Fruit fly (Drosophila melanogaster) Kc167 (cell line): Measurements from ENCODE around the gene CG15547.

ENCODE experiments used
- Myc ChIP-seq: fragments of >200 bp; optimal IDR thresholded peaks from 2 replicates; lab custom pipeline; 2017; ENCODE audit warnings: missing external identifiers
- Sin3A ChIP-seq: fragments of >200 bp; optimal IDR thresholded peaks from 2 replicates; lab custom pipeline; 2018; ENCODE audit warnings: missing external identifiers
- h ChIP-seq: fragments of >200 bp; optimal IDR thresholded peaks from 3 replicates; lab custom pipeline; 2018; ENCODE audit warnings: missing external identifiers
- insv ChIP-seq: fragments of >200 bp; optimal IDR thresholded peaks from 3 replicates; lab custom pipeline; 2018; ENCODE audit warnings: missing external identifiers
- psq ChIP-seq: fragments of >200 bp; optimal IDR thresholded peaks from 2 replicates; lab custom pipeline; 2017; ENCODE audit warnings: missing external identifiers
- ttk ChIP-seq: sonication (Bioruptor generic); optimal IDR thresholded peaks from 2 replicates; lab custom pipeline; 2017; ENCODE audit warnings: missing external identifiers

Gene CG15547

DNA sequence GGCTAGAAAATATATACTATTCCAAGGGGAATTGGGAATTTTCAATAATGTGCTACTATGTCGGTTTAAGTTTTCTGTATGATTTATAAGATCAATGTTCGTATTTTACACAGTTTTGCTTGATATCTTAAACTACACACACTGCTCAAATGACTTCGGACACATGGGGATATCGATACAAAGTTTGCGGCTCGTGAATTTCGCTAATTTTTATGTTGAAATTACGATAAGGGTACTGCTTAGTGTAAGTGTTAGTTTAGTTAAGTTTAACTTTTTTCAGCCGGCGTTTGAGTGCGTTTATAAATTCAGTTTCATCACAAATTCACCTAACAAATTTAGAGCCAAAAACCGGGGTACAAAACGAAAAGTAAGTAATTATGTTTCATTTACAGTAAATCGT lies at the start of gene CG15547:
CG15547 (minus strand) TSS at position 101 of the 400 bp plus-strand sequence.
- no peak for TF ChIP-seq Myc (lab: Kevin White, UChicago)
- TF ChIP-seq ttk (lab: Kevin White, UChicago) = no peak
- no peak for TF ChIP-seq h (lab: Kevin White, UChicago)
- TF ChIP-seq Sin3A = no peak
- no peak for TF ChIP-seq insv (lab: Kevin White, UChicago)
- TF ChIP-seq psq (lab: Kevin White, UChicago) = no peak

DNA sequence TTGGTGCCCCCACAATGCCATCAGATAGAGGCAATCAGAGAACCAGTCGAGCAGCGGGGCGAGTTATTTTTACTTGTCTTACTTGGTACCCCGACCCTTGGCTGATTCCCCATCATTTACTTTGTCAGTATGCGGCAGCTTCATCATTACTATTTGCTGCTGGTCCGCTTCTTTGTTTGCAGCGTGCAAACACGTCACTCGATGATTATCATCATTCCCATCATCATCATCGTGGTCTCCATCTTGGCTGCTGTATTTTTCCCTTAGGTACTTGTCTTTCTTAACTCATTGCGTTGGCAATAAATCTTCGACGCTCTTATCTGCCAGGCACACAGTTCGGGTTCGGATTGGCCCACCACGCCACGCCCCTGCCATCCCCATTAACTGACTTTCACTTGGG lies 48.8 kb upstream of the CG15547 start:
- TF ChIP-seq ttk (lab: Kevin White, UChicago) (no peak), Sin3A (no peak)

DNA sequence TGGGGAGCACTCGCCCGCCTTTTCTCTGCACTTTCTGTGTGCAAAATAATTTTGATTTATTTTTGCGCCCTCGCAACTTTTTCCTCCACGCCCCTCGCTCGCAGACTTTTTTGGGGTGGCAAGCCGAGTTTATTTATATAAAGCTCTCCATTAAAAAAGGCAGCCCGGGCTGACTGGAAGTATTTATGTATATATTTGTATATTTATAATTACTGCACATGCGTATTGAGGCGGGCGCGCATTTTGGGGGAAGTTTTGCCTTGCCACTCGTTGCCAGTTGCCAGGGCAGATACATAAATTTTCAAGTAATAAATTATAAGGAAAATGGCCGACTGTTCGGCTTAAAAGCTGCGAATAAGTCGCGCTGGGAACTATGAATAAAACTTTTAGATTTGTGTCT lies 45.3 kb upstream of the CG15547 start:
- TF ChIP-seq ttk (lab: Kevin White, UChicago) = no peak
- no peak for TF ChIP-seq Myc (lab: Kevin White, UChicago)
- TF ChIP-seq psq (lab: Kevin White, UChicago) = no peak
- TF ChIP-seq h (lab: Kevin White, UChicago) = no peak
- TF ChIP-seq insv (lab: Kevin White, UChicago) = no peak
- no peak for TF ChIP-seq Sin3A

DNA sequence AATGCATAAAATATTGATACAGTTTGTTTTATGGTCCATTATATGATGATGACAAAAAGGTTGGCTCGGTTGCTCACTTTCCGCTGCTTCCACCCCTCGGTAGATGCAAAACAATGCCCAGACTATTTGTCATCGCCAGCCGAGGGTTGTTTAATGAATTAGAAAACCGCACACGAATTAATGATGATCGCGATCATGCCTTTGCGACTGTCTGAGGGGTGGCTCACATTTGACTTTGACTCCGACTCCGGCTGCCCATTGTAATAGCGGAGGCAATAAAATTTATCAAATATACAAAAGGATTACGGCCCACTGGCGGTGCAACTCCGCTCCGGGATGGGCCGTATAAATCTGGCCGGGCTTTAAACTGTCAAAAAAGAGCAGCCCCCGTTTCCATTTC lies 42.7 kb upstream of the CG15547 start:
- TF ChIP-seq Sin3A (no peak), insv (lab: Kevin White, UChicago) (no peak), ttk (lab: Kevin White, UChicago) (no peak), h (lab: Kevin White, UChicago) (no peak), psq (lab: Kevin White, UChicago) (no peak), Myc (lab: Kevin White, UChicago) (no peak)

DNA sequence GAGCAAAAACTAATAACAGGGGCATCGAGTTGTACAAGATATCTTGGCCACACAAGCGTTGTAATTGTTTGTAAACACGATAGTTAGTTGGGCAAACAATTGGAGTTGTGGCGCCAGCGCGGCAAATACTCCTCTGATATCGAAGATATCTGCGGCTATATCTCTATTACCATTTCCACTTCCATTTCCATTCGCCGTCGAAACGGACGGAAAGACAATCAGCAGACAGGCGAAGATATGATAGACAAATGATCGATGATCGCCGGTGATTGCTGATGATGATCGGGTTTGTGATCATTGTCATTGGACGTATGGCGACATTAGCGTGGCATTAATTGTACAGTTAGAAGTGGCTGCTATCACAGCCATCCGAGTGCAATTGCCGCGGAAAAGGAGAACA lies 42.1 kb upstream of the CG15547 start:
- TF ChIP-seq h (lab: Kevin White, UChicago) (no peak), insv (lab: Kevin White, UChicago) (no peak), ttk (lab: Kevin White, UChicago) (no peak), Myc (lab: Kevin White, UChicago) (no peak), Sin3A (no peak), psq (lab: Kevin White, UChicago) (no peak)

DNA sequence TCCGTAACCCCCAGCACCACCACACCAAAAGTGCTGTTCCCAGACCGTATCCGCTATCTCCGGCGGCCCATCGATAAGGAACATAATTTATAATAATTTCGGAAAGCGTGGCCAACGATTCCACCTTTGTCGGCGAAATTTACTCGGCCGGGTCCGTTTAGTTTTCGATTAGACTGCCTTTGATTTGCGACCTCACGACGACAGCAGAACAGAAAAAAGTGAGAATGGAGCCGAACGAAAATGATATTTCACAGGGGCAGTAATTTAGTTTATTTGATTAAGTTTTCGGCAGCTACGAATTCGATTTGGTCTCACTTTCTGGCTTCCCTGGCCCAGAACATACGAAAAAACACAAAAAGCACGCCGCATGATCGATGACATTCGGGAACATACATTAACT lies 40.3 kb upstream of the CG15547 start:
- no peak for TF ChIP-seq h (lab: Kevin White, UChicago)
- TF ChIP-seq ttk (lab: Kevin White, UChicago) = no peak
- TF ChIP-seq psq (lab: Kevin White, UChicago) = no peak
- TF ChIP-seq insv (lab: Kevin White, UChicago) = no peak
- TF ChIP-seq Myc (lab: Kevin White, UChicago) = no peak

DNA sequence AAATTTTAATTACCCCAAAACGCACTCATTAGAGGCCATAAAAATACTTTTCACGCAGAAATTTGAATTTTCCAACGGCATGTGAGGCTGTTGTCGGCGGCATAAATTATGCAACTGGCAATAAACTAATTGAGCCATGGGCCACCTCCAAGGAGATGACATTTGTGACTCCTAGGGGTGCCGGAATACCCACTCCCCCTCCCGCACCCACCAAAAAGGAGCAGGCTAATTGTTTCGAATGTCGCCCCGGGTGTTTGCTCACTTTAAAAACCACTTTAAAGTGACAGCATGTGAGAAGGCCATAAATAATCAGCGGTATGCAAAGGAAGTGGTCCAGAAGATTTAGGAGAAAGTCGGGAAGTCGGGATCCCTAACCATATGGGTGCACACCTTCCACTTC lies 39.1 kb upstream of the CG15547 start:
- TF ChIP-seq h (lab: Kevin White, UChicago) (no peak), Myc (lab: Kevin White, UChicago) (no peak), Sin3A (no peak), insv (lab: Kevin White, UChicago) (no peak), psq (lab: Kevin White, UChicago) (no peak), ttk (lab: Kevin White, UChicago) (no peak)

DNA sequence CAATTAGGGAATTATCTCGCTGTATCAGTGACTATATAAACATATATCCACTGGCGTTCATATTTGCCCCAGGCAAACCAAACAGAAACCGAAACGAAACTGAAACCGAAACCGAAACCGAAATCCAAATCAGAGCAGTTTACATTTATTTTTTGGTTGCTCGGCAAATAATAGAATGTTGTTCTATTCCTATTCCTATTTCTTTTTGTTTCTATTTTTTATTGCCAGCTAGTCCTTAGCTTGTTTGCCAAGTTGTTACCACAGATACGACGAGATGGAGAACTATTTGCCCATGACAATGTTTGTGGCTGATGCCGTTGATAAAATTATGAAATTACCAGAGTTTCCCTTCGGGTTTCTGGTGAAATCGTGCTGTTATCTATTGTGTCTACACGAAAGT lies 35.6 kb upstream of the CG15547 start:
- no peak for TF ChIP-seq Myc (lab: Kevin White, UChicago)
- TF ChIP-seq h (lab: Kevin White, UChicago) = no peak
- TF ChIP-seq ttk (lab: Kevin White, UChicago) = no peak
- TF ChIP-seq insv (lab: Kevin White, UChicago) = no peak
- no peak for TF ChIP-seq psq (lab: Kevin White, UChicago)
- no peak for TF ChIP-seq Sin3A

DNA sequence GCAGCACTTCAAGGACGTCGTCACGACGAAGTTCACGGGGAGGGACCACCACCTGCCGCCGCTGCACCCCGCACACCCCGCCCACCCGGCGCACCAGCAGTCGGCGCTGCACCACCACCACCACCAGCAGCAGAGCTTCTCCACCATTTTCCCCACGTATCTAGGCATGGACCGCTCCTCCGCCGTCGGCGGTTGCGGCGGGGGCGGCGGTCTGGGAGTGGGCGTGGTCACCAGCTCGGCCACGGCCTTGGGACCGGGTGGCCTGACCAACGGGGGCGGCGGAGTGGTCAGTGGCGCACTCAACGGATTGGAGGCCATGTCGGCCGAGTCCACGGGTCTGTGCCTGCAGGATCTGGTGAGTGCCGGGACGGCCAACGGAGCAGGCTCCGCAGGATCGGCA lies 32.7 kb upstream of the CG15547 start:
- TF ChIP-seq insv (lab: Kevin White, UChicago) (no peak), h (lab: Kevin White, UChicago) (no peak)

DNA sequence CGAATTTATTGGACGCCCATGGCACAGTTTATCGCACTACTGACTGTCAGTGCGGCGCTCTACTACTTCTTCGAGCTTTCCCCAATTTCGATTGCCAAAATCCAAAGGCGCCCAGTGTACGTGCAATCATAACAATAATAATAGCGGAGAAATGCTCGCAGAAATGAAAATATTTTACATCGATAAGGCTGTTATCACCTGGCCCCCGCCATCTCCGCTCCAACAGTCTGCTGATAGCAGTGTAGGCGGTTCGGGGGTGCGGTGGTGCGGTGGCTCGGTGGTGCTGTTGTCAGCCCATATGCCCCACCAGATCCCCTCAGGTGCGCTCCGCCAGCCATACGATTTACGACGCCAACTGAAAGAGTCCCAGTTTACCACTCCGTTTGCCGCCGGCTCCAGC lies 31.9 kb upstream of the CG15547 start:
- TF ChIP-seq Sin3A (no peak), insv (lab: Kevin White, UChicago) (no peak), psq (lab: Kevin White, UChicago) (no peak), ttk (lab: Kevin White, UChicago) (no peak), Myc (lab: Kevin White, UChicago) (no peak), h (lab: Kevin White, UChicago) (no peak)

DNA sequence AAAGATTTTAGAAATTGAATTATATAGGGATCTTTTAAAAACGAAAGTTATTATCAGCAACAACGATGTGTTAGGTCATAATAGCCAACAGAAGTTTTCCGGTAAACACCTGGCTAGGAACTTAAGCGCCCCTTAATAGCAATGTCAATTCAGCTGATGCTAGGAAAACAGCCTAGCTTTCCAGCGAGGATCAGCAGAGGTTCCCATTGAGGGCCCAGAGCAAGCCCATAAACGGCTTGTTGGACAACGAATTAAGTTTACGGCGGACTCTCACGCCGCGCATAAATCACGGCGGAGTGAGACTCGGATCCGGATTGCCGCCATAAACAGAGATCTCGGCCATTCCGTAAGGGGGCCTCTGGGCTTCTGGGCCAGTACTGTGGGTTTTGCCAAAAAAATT lies 30.4 kb upstream of the CG15547 start:
- TF ChIP-seq Sin3A (no peak), Myc (lab: Kevin White, UChicago) (no peak), insv (lab: Kevin White, UChicago) (no peak), h (lab: Kevin White, UChicago) (no peak), psq (lab: Kevin White, UChicago) (no peak), ttk (lab: Kevin White, UChicago) (no peak)

DNA sequence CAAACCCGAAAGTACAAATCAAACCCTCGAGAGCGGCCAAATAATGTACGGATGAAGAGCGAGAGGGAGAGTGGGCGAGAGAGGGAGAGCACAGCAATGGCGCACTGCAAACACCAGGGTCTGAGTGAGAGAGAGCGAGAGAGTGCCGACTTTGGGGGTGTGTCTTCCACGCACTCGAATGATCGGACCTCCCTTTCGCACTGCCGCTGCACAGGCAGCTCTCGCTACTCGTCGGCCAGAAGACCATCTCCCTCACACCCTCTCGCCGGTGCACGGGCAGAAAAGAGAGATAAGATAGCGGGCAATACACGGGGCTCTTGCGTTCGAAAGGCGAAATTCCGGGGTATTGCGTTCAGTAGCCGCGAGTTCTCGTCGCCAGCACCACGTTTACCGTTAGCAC lies 29.1 kb upstream of the CG15547 start, which contains the start of gene Ptx1:
Ptx1 (plus strand) TSS at position 353 of the 400 bp plus-strand sequence.
- no peak for TF ChIP-seq h (lab: Kevin White, UChicago)
- no peak for TF ChIP-seq Myc (lab: Kevin White, UChicago)
- no peak for TF ChIP-seq ttk (lab: Kevin White, UChicago)
- TF ChIP-seq psq (lab: Kevin White, UChicago) = no peak
- TF ChIP-seq Sin3A = no peak
- TF ChIP-seq insv (lab: Kevin White, UChicago) = no peak

DNA sequence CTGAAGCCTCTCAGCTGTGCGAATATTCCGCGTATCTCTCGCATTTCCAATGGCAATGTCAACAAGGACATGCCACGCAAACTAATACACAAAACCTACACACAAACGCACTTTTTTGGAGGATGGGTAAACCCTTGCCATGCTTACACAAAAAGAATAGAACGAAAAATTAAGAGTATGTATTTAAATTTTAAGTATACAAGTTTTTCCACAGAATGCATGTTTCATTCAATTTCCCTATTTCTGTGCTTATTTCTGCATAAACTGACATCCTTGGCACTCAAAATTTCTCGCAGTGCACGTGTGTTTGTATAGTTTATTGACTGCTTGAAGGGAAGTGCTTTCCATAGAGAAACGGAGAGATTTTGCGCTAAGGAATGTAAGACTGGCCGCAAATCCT lies 26.5 kb upstream of the CG15547 start:
- no peak for TF ChIP-seq ttk (lab: Kevin White, UChicago)
- TF ChIP-seq psq (lab: Kevin White, UChicago) = no peak
- no peak for TF ChIP-seq h (lab: Kevin White, UChicago)
- no peak for TF ChIP-seq insv (lab: Kevin White, UChicago)
- no peak for TF ChIP-seq Myc (lab: Kevin White, UChicago)
- no peak for TF ChIP-seq Sin3A
